Fruit fly (Drosophila melanogaster): Measurements from ENCODE around the gene Flo2.

Gene Flo2

DNA sequence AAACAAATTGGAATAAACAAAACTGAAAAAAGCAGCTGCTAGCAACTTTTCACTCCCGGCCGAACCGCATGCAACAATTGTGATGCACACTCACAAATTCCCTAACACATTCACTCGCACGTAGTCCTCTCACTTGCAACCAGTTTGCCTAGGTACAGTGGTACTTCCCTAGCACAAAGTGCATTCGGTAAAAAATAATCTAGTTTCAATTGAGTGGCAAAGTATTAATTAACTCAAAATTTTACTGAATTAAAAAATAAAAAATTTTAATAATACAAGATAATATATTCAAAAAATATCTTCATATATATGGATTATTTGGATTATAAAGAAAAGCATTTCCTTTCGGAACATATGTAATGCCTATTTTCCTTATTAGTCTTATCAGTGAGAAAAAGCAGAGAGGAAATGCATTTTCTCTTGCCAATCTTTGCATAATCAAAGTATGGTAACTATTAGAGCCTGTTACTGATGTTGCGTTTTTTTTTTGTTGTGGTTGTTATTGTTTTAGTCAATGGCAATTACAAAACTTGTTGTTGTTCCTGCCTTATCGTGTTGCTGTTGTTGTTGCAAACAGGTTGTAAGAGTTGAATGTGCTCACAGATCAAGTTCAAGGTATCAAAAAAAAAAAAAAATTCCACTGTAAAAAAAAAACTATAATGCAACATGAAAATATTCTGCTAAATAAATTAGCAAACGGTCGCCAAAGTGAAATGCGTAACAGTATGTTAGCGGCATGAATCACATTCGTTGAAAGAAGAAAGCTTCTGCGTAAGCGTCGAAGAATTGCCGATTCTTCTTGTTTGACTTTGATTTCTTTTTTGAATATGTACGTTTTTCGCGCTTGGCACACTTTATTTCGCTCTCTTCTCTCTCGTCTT lies 83.5 kb downstream of the Flo2 start:
- TF ChIP-seq CG5204 (GFP tag; optimal IDR thresholded peaks at IDR 0.05), result no peak
- TF ChIP-seq tj (GFP tag; optimal IDR thresholded peaks at IDR 0.05), result no peak
- TF ChIP-seq cnc (optimal IDR thresholded peaks at IDR 0.05), result no peak
- no peak for TF ChIP-seq kay (GFP tag; ENCODE audit: borderline replicate concordance)
- no peak for TF ChIP-seq Clk (GFP tag; optimal IDR thresholded peaks at IDR 0.05)
- TF ChIP-seq toe (GFP tag; optimal IDR thresholded peaks at IDR 0.05), result no peak
- TF ChIP-seq Mnt (GFP tag; optimal IDR thresholded peaks at IDR 0.05), result no peak
- no peak for TF ChIP-seq CG33017 (tag; optimal IDR thresholded peaks at IDR 0.05)
- TF ChIP-seq CG7101 (tag; optimal IDR thresholded peaks at IDR 0.05), result no peak

DNA sequence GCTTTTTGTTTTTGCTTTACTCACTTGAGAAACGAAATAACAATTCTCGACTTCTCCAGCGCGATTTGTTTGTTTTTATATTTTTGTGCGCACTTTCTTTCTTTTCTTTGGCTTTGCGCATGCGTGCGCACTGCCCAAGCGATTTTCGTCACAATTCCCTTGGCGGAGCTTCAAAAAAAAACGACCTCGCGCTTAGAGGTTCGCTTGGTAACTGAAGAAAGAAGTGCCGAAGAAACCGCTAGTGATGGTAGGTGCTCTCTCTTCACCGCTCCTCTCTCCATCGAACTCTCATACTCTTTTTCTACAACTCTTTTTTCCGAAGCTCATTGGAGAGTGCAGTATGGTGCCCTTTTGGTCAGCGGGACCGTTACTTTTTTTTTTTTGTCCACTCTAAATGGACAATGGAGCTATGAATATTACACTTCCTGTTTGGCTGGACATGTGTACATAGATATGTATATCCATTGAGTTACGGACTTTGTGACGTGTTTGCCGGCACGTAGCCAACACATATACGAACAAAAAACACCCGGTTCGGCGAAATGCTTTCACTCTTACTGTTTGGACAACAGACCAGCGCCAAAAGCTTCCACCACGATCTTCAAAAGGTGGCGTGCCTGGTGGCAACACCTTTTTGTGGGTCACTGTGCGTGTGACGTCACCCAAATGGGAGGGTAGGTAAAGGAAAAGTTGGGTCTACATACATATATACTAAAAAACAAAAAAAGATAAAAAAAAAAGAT lies 84.3 kb downstream of the Flo2 start, which contains the start of gene CG9503:
TSS of gene CG9503 (minus strand) at position 217 of the 743 bp plus-strand sequence.
- TF ChIP-seq cnc (optimal IDR thresholded peaks at IDR 0.05) (no peak), ovo (GFP tag; optimal IDR thresholded peaks at IDR 0.05) (peak; percentile 35), CG7045 (GFP tag; optimal IDR thresholded peaks at IDR 0.05) (no peak), Clk (GFP tag; optimal IDR thresholded peaks at IDR 0.05) (no peak)

dm6 chrX:14928844-14929243 lies 89.7 kb downstream of the Flo2 start, which contains the start of gene CG32591:
TSS of gene CG32591 (minus strand) at chrX:14928944.
- no peak for TF ChIP-seq CG33017 (tag; optimal IDR thresholded peaks at IDR 0.05)
- TF ChIP-seq ovo (GFP tag; optimal IDR thresholded peaks at IDR 0.05), result no peak
- no peak for TF ChIP-seq cic (GFP tag; optimal IDR thresholded peaks at IDR 0.05)
- TF ChIP-seq cnc (optimal IDR thresholded peaks at IDR 0.05), result no peak
- TF ChIP-seq Crg-1 (GFP tag; optimal IDR thresholded peaks at IDR 0.05), result no peak
- TF ChIP-seq toe (GFP tag; optimal IDR thresholded peaks at IDR 0.05), result no peak
- no peak for TF ChIP-seq Hr96 (GFP tag; optimal IDR thresholded peaks at IDR 0.05)
- no peak for TF ChIP-seq Mnt (GFP tag; optimal IDR thresholded peaks at IDR 0.05)
- TF ChIP-seq CG12768 (GFP tag; optimal IDR thresholded peaks at IDR 0.05), result no peak
- no peak for TF ChIP-seq CG14711 (tag; optimal IDR thresholded peaks at IDR 0.05)
- no peak for TF ChIP-seq tj (GFP tag; optimal IDR thresholded peaks at IDR 0.05)

- TF ChIP-seq cic (GFP tag; optimal IDR thresholded peaks at IDR 0.05), result peak; percentile 26
- no peak for TF ChIP-seq CG5204 (GFP tag; optimal IDR thresholded peaks at IDR 0.05)
- TF ChIP-seq toe (GFP tag; optimal IDR thresholded peaks at IDR 0.05), result no peak
Measured at dm6 chrX:14929813-14930212, 90.6 kb downstream of the Flo2 start.

dm6 chrX:14931296-14931695 lies 92.1 kb downstream of the Flo2 start:
- TF ChIP-seq CG14711 (tag; optimal IDR thresholded peaks at IDR 0.05), result no peak
- TF ChIP-seq toe (GFP tag; optimal IDR thresholded peaks at IDR 0.05), result no peak
- no peak for TF ChIP-seq Clk (GFP tag; optimal IDR thresholded peaks at IDR 0.05)
- TF ChIP-seq CG33017 (tag; optimal IDR thresholded peaks at IDR 0.05), result no peak
- TF ChIP-seq Mnt (GFP tag; optimal IDR thresholded peaks at IDR 0.05), result no peak
- TF ChIP-seq kay (GFP tag; ENCODE audit: borderline replicate concordance), result peak; percentile 50
- TF ChIP-seq bab1 (GFP tag; optimal IDR thresholded peaks at IDR 0.05), result no peak
- no peak for TF ChIP-seq cnc (optimal IDR thresholded peaks at IDR 0.05)

DNA sequence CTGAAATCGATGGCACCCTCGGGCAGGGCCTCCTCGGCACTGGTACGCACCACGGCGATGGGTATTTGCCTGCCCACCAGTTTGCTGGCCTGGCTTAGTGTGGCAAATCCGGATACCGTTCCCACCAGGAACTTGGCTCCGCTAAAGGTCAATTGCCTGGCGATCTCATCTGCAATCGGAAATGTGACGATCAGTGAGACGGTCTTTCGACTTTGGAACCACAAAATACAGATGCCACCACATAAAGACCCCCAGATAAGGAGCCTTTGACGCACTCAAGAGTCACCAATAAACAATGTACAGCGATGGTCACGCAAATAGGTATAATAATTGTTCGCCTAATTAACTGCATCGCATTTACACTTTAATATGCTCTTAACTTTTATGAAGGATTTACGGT lies 97.1 kb downstream of the Flo2 start:
- no peak for TF ChIP-seq CG1620 (GFP tag; optimal IDR thresholded peaks at IDR 0.05)
- TF ChIP-seq CG7101 (tag; optimal IDR thresholded peaks at IDR 0.05), result no peak
- no peak for TF ChIP-seq CG7045 (GFP tag; optimal IDR thresholded peaks at IDR 0.05)
- TF ChIP-seq toe (GFP tag; optimal IDR thresholded peaks at IDR 0.05), result no peak
- TF ChIP-seq ovo (GFP tag; optimal IDR thresholded peaks at IDR 0.05), result no peak
- TF ChIP-seq pad (GFP tag; optimal IDR thresholded peaks at IDR 0.05), result no peak
- TF ChIP-seq Crg-1 (GFP tag; optimal IDR thresholded peaks at IDR 0.05), result no peak
- no peak for TF ChIP-seq cic (GFP tag; optimal IDR thresholded peaks at IDR 0.05)
- no peak for TF ChIP-seq CG11617 (GFP tag; optimal IDR thresholded peaks at IDR 0.05)
- no peak for TF ChIP-seq kay (GFP tag; ENCODE audit: borderline replicate concordance)
- TF ChIP-seq bab1 (GFP tag; optimal IDR thresholded peaks at IDR 0.05), result no peak
- TF ChIP-seq Hr96 (GFP tag; optimal IDR thresholded peaks at IDR 0.05), result no peak
- TF ChIP-seq CG33017 (tag; optimal IDR thresholded peaks at IDR 0.05), result no peak

dm6 chrX:14946522-14946921 lies 107.3 kb downstream of the Flo2 start:
- TF ChIP-seq Mnt (GFP tag; optimal IDR thresholded peaks at IDR 0.05) (no peak), Hr96 (GFP tag; optimal IDR thresholded peaks at IDR 0.05) (no peak), toe (GFP tag; optimal IDR thresholded peaks at IDR 0.05) (no peak), CG12768 (GFP tag; optimal IDR thresholded peaks at IDR 0.05) (no peak), pad (GFP tag; optimal IDR thresholded peaks at IDR 0.05) (no peak), Crg-1 (GFP tag; optimal IDR thresholded peaks at IDR 0.05) (no peak), Clk (GFP tag; optimal IDR thresholded peaks at IDR 0.05) (no peak), cic (GFP tag; optimal IDR thresholded peaks at IDR 0.05) (no peak), bab1 (GFP tag; optimal IDR thresholded peaks at IDR 0.05) (no peak), CG14711 (tag; optimal IDR thresholded peaks at IDR 0.05) (no peak), kay (GFP tag; ENCODE audit: borderline replicate concordance) (no peak), CG7045 (GFP tag; optimal IDR thresholded peaks at IDR 0.05) (no peak), ovo (GFP tag; optimal IDR thresholded peaks at IDR 0.05) (no peak), tj (GFP tag; optimal IDR thresholded peaks at IDR 0.05) (no peak), CG5204 (GFP tag; optimal IDR thresholded peaks at IDR 0.05) (no peak), CG11617 (GFP tag; optimal IDR thresholded peaks at IDR 0.05) (no peak), CG7101 (tag; optimal IDR thresholded peaks at IDR 0.05) (no peak), CG33017 (tag; optimal IDR thresholded peaks at IDR 0.05) (no peak), cnc (optimal IDR thresholded peaks at IDR 0.05) (no peak), CG1620 (GFP tag; optimal IDR thresholded peaks at IDR 0.05) (no peak)

Measured in whole organism, adult.